Worm (Caenorhabditis elegans): ENCODE data around the gene srz-9.

- no peak for TF ChIP-seq pqm-1 (tag; optimal IDR thresholded peaks at IDR 0.05)
- no peak for TF ChIP-seq ceh-18 (tag; optimal IDR thresholded peaks at IDR 0.05)
Observed at ce11 chrIII:1220012-1220411, 43.8 kb upstream of the srz-9 start.

All from whole organism, late embryonic.